Fruit fly (Drosophila melanogaster): Measurements from ENCODE around the gene Sptz.

- TF ChIP-seq CG3919 (GFP tag; optimal IDR thresholded peaks at IDR 0.05) (no peak), spab (GFP tag; optimal IDR thresholded peaks at IDR 0.05) (no peak), CG11294 (GFP tag; IDR thresholded peaks at IDR 0.05) (no peak), Eip93F (GFP tag; optimal IDR thresholded peaks at IDR 0.05) (no peak), Hr38 (GFP tag; optimal IDR thresholded peaks at IDR 0.05) (no peak), CG8632 (GFP tag; optimal IDR thresholded peaks at IDR 0.05) (no peak), CG10669 (GFP tag; optimal IDR thresholded peaks at IDR 0.05) (no peak), Smox (GFP tag; optimal IDR thresholded peaks at IDR 0.05) (no peak), CG16779 (tag; optimal IDR thresholded peaks at IDR 0.05) (no peak), Met (GFP tag; optimal IDR thresholded peaks at IDR 0.05) (no peak), OdsH (GFP tag; optimal IDR thresholded peaks at IDR 0.05) (no peak)
These were observed 28.0 kb upstream of the Sptz start for dm6 chr3R:11393896-11394295.

Measured in whole organism, prepupa.